ENCODE assay signal across 6 worm cellular contexts in the genomic region with DNA sequence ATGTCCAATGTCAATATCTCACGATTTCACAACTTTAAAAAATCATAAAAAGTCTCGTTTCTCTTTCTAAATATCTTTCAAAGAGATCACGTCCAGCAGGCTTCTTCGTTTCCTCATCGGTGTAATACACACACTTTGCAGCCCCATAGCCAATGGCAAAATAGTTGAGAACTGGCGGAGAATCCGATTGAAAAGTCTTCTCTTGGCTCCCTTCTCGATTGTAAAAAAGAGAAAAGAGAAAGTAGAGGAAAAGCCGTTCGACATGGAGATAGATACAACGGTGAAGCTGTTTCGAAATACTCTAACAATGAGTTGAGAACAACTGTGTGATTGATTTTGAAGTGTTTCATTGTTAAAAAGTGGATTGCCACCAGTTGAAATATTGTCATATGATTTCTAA.
TF ChIP-seq lines count a peak whose summit lies in the region.

No protein-coding gene starts in this region.

TF ChIP-seq in whole organism, L1 larva, 84 proteins besides CTCF, POLR2A, EP300 and RAD21 (continues in another document):
- no peak for TF ChIP-seq F16B12.6 (tag; optimal IDR thresholded peaks at IDR 0.05; lab: Kevin White, UChicago)
- TF ChIP-seq pqm-1 (tag; optimal IDR thresholded peaks at IDR 0.05; lab: Kevin White, UChicago): no peak
- TF ChIP-seq nhr-19 (GFP tag; conservative IDR thresholded peaks at IDR 0.05; lab: Robert Waterston, UW): peak; percentile 22; the same call in 1 of the 2 replicates
- TF ChIP-seq elt-2 (tag; optimal IDR thresholded peaks at IDR 0.05; lab: Kevin White, UChicago): no peak
- TF ChIP-seq jun-1 (tag; optimal IDR thresholded peaks at IDR 0.05; lab: Kevin White, UChicago): no peak
- no peak for TF ChIP-seq nhr-76 (tag; optimal IDR thresholded peaks at IDR 0.05; lab: Kevin White, UChicago)
- no peak for TF ChIP-seq fkh-8 (tag; optimal IDR thresholded peaks at IDR 0.05; lab: Kevin White, UChicago)
- TF ChIP-seq efl-3 (GFP tag; optimal IDR thresholded peaks at IDR 0.05; lab: Kevin White, UChicago): no peak
- no peak for TF ChIP-seq fos-1 (tag; optimal IDR thresholded peaks at IDR 0.05; lab: Kevin White, UChicago)
- peak; percentile 40 for TF ChIP-seq mep-1 (tag; optimal IDR thresholded peaks at IDR 0.05; lab: Kevin White, UChicago)
- TF ChIP-seq hpl-2 (GFP tag; optimal IDR thresholded peaks at IDR 0.05; lab: Kevin White, UChicago): no peak
- no peak for TF ChIP-seq nhr-85 (tag; lab: Kevin White, UChicago)
- peak; percentile 82 for TF ChIP-seq lin-14 (GFP tag; optimal IDR thresholded peaks at IDR 0.05; lab: Kevin White, UChicago)
- no peak for TF ChIP-seq blmp-1 (tag; optimal IDR thresholded peaks at IDR 0.05; lab: Kevin White, UChicago)
- TF ChIP-seq nhr-12 (tag; optimal IDR thresholded peaks at IDR 0.05; lab: Kevin White, UChicago): no peak

TF ChIP-seq in whole organism, L2 larva, 48 proteins besides CTCF, POLR2A, EP300 and RAD21:
- TF ChIP-seq unc-55 (GFP tag; optimal IDR thresholded peaks at IDR 0.05; lab: Kevin White, UChicago) (no peak), C34F6.9 (tag; optimal IDR thresholded peaks at IDR 0.05; lab: Kevin White, UChicago) (peak; percentile 54), lin-13 (GFP tag; optimal IDR thresholded peaks at IDR 0.05; lab: Kevin White, UChicago) (no peak), lsy-2 (tag; optimal IDR thresholded peaks at IDR 0.05; lab: Kevin White, UChicago) (peak in 1 of 2 experiments; percentile 27), ZK546.5 (tag; optimal IDR thresholded peaks at IDR 0.05; lab: Kevin White, UChicago) (no peak), snpc-4 (tag; optimal IDR thresholded peaks at IDR 0.05; lab: Kevin White, UChicago) (no peak), F13H6.1 (tag; optimal IDR thresholded peaks at IDR 0.05; lab: Kevin White, UChicago) (peak; percentile 18), blmp-1 (tag; optimal IDR thresholded peaks at IDR 0.05; lab: Kevin White, UChicago; ENCODE audit: insufficient read depth) (no peak), nhr-129 (tag; optimal IDR thresholded peaks at IDR 0.05; lab: Kevin White, UChicago) (peak; percentile 50)

TF ChIP-seq in whole organism, L3 larva, 47 proteins besides CTCF, POLR2A, EP300 and RAD21:
- TF ChIP-seq nhr-11 (tag; optimal IDR thresholded peaks at IDR 0.05; lab: Kevin White, UChicago) (no peak), nfya-1 (tag; optimal IDR thresholded peaks at IDR 0.05; lab: Kevin White, UChicago; ENCODE audit: insufficient read depth) (peak; percentile 52)

TF ChIP-seq in whole organism, L4 larva, 104 proteins besides CTCF, POLR2A, EP300 and RAD21:
- TF ChIP-seq aha-1 (tag; lab: Kevin White, UChicago) (peak; percentile 19), lin-29 (GFP tag; IDR thresholded peaks at IDR 0.05; lab: Robert Waterston, UW) (no peak)

TF ChIP-seq in whole organism, late embryonic, 69 proteins besides CTCF, POLR2A, EP300 and RAD21:
- TF ChIP-seq ttx-3 (tag; optimal IDR thresholded peaks at IDR 0.05; lab: Kevin White, UChicago) (no peak), ceh-18 (tag; optimal IDR thresholded peaks at IDR 0.05; lab: Kevin White, UChicago) (peak; percentile 19), dmd-4 (tag; optimal IDR thresholded peaks at IDR 0.05; lab: Kevin White, UChicago; ENCODE audit: borderline replicate concordance) (no peak), odd-2 (tag; optimal IDR thresholded peaks at IDR 0.05; lab: Kevin White, UChicago) (no peak), nfya-1 (tag; optimal IDR thresholded peaks at IDR 0.05; lab: Kevin White, UChicago) (peak; percentile 33), Y22D7AL.16 (tag; optimal IDR thresholded peaks at IDR 0.05; lab: Kevin White, UChicago) (no peak)

TF ChIP-seq in whole organism, mixed stage, embryonic, 35 proteins besides CTCF, POLR2A, EP300 and RAD21:
- TF ChIP-seq unc-62 (GFP tag; optimal IDR thresholded peaks at IDR 0.05; lab: Kevin White, UChicago) (peak; percentile 5), elt-1 (tag; optimal IDR thresholded peaks at IDR 0.05; lab: Kevin White, UChicago; ENCODE audit: borderline replicate concordance, insufficient read depth) (no peak), pha-4 (tag; optimal IDR thresholded peaks at IDR 0.05; lab: Kevin White, UChicago) (no peak), unc-120 (tag; optimal IDR thresholded peaks at IDR 0.05; lab: Kevin White, UChicago; ENCODE audit: poor library complexity, severe bottlenecking) (peak; percentile 53), hlh-1 (tag; optimal IDR thresholded peaks at IDR 0.05; lab: Kevin White, UChicago) (peak; percentile 34), ceh-39 (tag; optimal IDR thresholded peaks at IDR 0.05; lab: Kevin White, UChicago) (no peak)

Comparison
In these comparisons a context has a peak if more than half of its experiments do, and no peak if none do; other contexts are left out.
1. Of the 29 proteins assayed by ChIP-seq in both whole organism, L4 larva and whole organism, L1 larva: peak only in whole organism, L4 larva: aha-1; only in whole organism, L1 larva: lin-39, lsy-2 and mep-1; in both: none; in neither: 23; mixed calls (peak in some experiments, not most) for 2.